Fruit fly (Drosophila melanogaster): ENCODE results near the gene CG31370.

CG31370 gene

DNA sequence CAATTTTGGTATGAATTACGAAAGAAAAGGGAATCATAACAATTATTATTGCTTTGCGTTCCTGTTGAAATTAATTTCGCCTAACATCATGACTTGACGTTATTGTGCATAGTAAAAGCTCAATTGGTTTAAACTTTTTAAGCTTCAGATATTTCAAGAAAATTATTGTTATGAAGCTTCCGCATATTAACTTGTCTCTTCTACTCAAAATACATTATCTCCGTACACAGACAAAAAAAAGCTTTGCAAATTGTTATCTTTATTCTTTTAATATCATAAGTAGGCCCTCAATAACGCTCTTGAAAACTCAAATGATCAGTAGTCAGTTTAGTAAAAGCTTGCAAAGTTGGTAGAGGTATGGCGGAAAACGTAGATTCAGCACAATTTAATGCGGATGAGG lies 15.1 kb upstream of the CG31370 start, which contains the start of gene CG13658 (continued):
- TF ChIP-seq btn (GFP tag; optimal IDR thresholded peaks at IDR 0.05), result no peak
- no peak for TF ChIP-seq CG7271 (tag; optimal IDR thresholded peaks at IDR 0.05)
- TF ChIP-seq CG12299 (tag; optimal IDR thresholded peaks at IDR 0.05), result no peak
- no peak for TF ChIP-seq chif (GFP tag; optimal IDR thresholded peaks at IDR 0.05)
- no peak for TF ChIP-seq D (optimal IDR thresholded peaks at IDR 0.05)
- no peak for TF ChIP-seq D (GFP tag; optimal IDR thresholded peaks at IDR 0.05)
- no peak for TF ChIP-seq CG6272 (GFP tag; IDR thresholded peaks at IDR 0.05)
- no peak for TF ChIP-seq CG15696 (tag; optimal IDR thresholded peaks at IDR 0.05)
- no peak for TF ChIP-seq CG11560 (tag; IDR thresholded peaks at IDR 0.05)
- TF ChIP-seq chinmo (GFP tag; IDR thresholded peaks at IDR 0.05; ENCODE audit: partially characterized antibody), result 0 out of 4 replicates have a peak, but pooled peaks have one; percentile 17
- no peak for TF ChIP-seq CG34224 (GFP tag; IDR thresholded peaks at IDR 0.05; ENCODE audit: partially characterized antibody)
- TF ChIP-seq sens (GFP tag), result peak; percentile 13
- no peak for TF ChIP-seq CG17359 (tag; optimal IDR thresholded peaks at IDR 0.05)

DNA sequence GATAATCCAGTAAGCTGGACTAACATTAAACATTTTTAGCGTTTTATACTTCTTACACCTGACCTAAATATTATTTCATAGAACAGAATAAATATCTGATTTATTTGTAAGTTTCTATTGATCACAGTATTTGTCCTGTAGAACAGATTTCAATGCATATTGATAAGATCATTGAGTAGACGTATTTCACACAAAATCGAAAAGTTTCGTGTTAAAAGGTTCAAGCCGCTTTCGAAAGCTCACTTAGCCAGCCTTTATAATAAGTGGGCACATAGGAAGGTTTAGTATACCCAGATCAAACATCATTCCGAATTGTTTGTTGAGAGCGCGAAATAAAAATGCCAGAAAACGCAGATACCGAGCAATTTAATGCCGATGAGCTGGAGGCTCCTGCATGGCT lies 12.7 kb upstream of the CG31370 start, which contains the start of gene CG11893:
TSS of gene CG11893 (plus strand) at position 301 of the 400 bp plus-strand sequence.
- TF ChIP-seq nerfin-2 (GFP tag; IDR thresholded peaks at IDR 0.05; ENCODE audit: partially characterized antibody) (no peak), eve (GFP tag; optimal IDR thresholded peaks at IDR 0.05) (no peak), CG32772 (GFP tag; IDR thresholded peaks at IDR 0.05) (no peak), sim (GFP tag; IDR thresholded peaks at IDR 0.05) (no peak), unpg (GFP tag; optimal IDR thresholded peaks at IDR 0.05) (no peak), CG12942 (GFP tag; optimal IDR thresholded peaks at IDR 0.05) (no peak), sens (GFP tag) (no peak), emc (GFP tag; optimal IDR thresholded peaks at IDR 0.05) (no peak), CG7963 (GFP tag; IDR thresholded peaks at IDR 0.05; ENCODE audit: partially characterized antibody) (no peak), Doc3 (GFP tag; IDR thresholded peaks at IDR 0.05; ENCODE audit: partially characterized antibody) (no peak), CG1647 (GFP tag; optimal IDR thresholded peaks at IDR 0.05) (no peak), Pdp1 (GFP tag; optimal IDR thresholded peaks at IDR 0.05) (no peak), E2f2 (GFP tag; IDR thresholded peaks at IDR 0.05) (no peak), CG10147 (GFP tag; optimal IDR thresholded peaks at IDR 0.05) (no peak)

DNA sequence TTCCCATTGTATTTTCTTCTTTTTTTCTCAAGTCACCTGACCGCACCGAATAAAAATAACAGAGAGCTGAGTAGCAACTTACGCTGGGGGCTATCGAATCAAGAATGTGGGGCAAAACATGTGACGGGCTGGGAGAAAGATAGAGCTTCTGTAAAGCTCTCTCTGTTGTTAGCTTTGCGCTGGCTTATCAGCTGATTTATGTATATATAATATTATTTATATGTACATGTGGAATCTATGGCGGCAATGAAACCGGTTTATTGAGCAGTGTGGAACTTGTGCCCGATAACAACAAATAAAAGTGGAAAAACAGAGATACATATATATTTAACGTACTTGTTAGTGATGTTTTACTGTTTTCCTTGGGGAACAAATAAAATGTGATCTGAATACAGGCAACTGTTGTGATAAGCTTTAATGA lies 9.4 kb upstream of the CG31370 start, which contains the start of gene CG31098:
TSS of gene CG31098 (minus strand) at position 114 of the 421 bp plus-strand sequence.
- TF ChIP-seq her (GFP tag; optimal IDR thresholded peaks at IDR 0.05), result no peak
- no peak for TF ChIP-seq CG10209 (GFP tag; optimal IDR thresholded peaks at IDR 0.05)
- TF ChIP-seq lov (optimal IDR thresholded peaks at IDR 0.05), result no peak
- TF ChIP-seq lov (GFP tag; IDR thresholded peaks at IDR 0.05), result no peak
- no peak for TF ChIP-seq CG15479 (GFP tag; optimal IDR thresholded peaks at IDR 0.05)
- no peak for TF ChIP-seq slou (GFP tag; optimal IDR thresholded peaks at IDR 0.05)
- no peak for TF ChIP-seq Myb (GFP tag; optimal IDR thresholded peaks at IDR 0.05)
- peak; percentile 0 for TF ChIP-seq YL-1 (GFP tag; optimal IDR thresholded peaks at IDR 0.05)
- no peak for TF ChIP-seq tgo (GFP tag; IDR thresholded peaks at IDR 0.05)
- TF ChIP-seq Dip2 (GFP tag; IDR thresholded peaks at IDR 0.05), result no peak
- TF ChIP-seq caup (GFP tag; optimal IDR thresholded peaks at IDR 0.05; ENCODE audit: severe bottlenecking), result peak; percentile 39
- no peak for TF ChIP-seq CG11085 (GFP tag; IDR thresholded peaks at IDR 0.05)
- TF ChIP-seq CG1603 (tag; optimal IDR thresholded peaks at IDR 0.05), result no peak
- no peak for TF ChIP-seq Dp (GFP tag; optimal IDR thresholded peaks at IDR 0.05)
- no peak for TF ChIP-seq CG7745 (tag; optimal IDR thresholded peaks at IDR 0.05)
- TF ChIP-seq tll (GFP tag; optimal IDR thresholded peaks at IDR 0.05), result no peak
- TF ChIP-seq CG11456 (GFP tag; IDR thresholded peaks at IDR 0.05), result no peak
- no peak for TF ChIP-seq bigmax (GFP tag; optimal IDR thresholded peaks at IDR 0.05)
- no peak for TF ChIP-seq inv (GFP tag; IDR thresholded peaks at IDR 0.05; ENCODE audit: partially characterized antibody)
- no peak for TF ChIP-seq chif (GFP tag; optimal IDR thresholded peaks at IDR 0.05)
- no peak for TF ChIP-seq org-1 (GFP tag; optimal IDR thresholded peaks at IDR 0.05)
- no peak for TF ChIP-seq kni (GFP tag; optimal IDR thresholded peaks at IDR 0.05)
- TF ChIP-seq CG10267 (tag; optimal IDR thresholded peaks at IDR 0.05), result no peak
- TF ChIP-seq Nf-YB (GFP tag; optimal IDR thresholded peaks at IDR 0.05), result no peak

Data from whole organism, embryonic.